Fruit fly (Drosophila melanogaster) whole organism, embryonic: ENCODE results near the gene CG6830.

ENCODE experiments used
- Atf3 ChIP-seq: fragments of 200-800 bp; sonication (Bioruptor generic); optimal IDR thresholded peaks from 3 replicates; lab custom pipeline; 2016; ENCODE audit warnings: missing biosample characterization, missing genetic modification characterization
- BEAF-32 ChIP-seq: fragments of 200-800 bp; sonication (Bioruptor generic); optimal IDR thresholded peaks from 3 replicates; lab custom pipeline; 2017; ENCODE audit warnings: missing biosample characterization, missing genetic modification characterization, mild to moderate bottlenecking, moderate library complexity, missing genetic modification reagents
- CG10565 ChIP-seq: fragments of 200-800 bp; sonication (Bioruptor generic); optimal IDR thresholded peaks from 3 replicates; lab custom pipeline; 2016; ENCODE audit warnings: missing biosample characterization, mild to moderate bottlenecking, missing genetic modification characterization
- CG11247 ChIP-seq: fragments of 200-800 bp; sonication (Bioruptor generic); IDR thresholded peaks from 2 replicates; pipeline ENCODE4 v1.3.6; 2022; ENCODE audit warnings: missing biosample characterization, missing genetic modification characterization
- CG12071 ChIP-seq: fragments of 200-800 bp; sonication (Bioruptor generic); optimal IDR thresholded peaks from 3 replicates; lab custom pipeline; 2018; ENCODE audit warnings: missing biosample characterization, mild to moderate bottlenecking, missing genetic modification characterization
- CG12942 ChIP-seq: fragments of 200-800 bp; sonication (Bioruptor generic); optimal IDR thresholded peaks from 3 replicates; lab custom pipeline; 2016; ENCODE audit warnings: missing biosample characterization, missing genetic modification characterization
- CG13123 ChIP-seq: fragments of 200-800 bp; sonication (Bioruptor generic); optimal IDR thresholded peaks from 2 replicates; lab custom pipeline; 2016; ENCODE audit warnings: missing biosample characterization, missing genetic modification characterization
- CG13287 ChIP-seq: fragments of 200-800 bp; sonication (Bioruptor generic); IDR thresholded peaks from 2 replicates; pipeline ENCODE4 v1.3.6; 2022; ENCODE audit warnings: missing biosample characterization, missing genetic modification characterization; ENCODE audit not compliant: partially characterized antibody
- CG13424 ChIP-seq: fragments of 200-800 bp; sonication (Bioruptor generic); optimal IDR thresholded peaks from 2 replicates; lab custom pipeline; 2019; ENCODE audit warnings: missing biosample characterization, mild to moderate bottlenecking, missing genetic modification characterization, moderate library complexity
- CG15696 ChIP-seq: fragments of 200-800 bp; sonication (Bioruptor generic); optimal IDR thresholded peaks from 2 replicates; lab custom pipeline; 2019; ENCODE audit warnings: missing biosample characterization, mild to moderate bottlenecking, missing genetic modification characterization, moderate library complexity
- CG17829 ChIP-seq: fragments of 200-800 bp; optimal IDR thresholded peaks from 2 replicates; lab custom pipeline; 2019; ENCODE audit warnings: missing biosample characterization, mild to moderate bottlenecking, missing genetic modification characterization, moderate library complexity
- CG34376 ChIP-seq: fragments of 200-800 bp; sonication (Bioruptor generic); optimal IDR thresholded peaks from 2 replicates; lab custom pipeline; 2018; ENCODE audit warnings: missing biosample characterization, mild to moderate bottlenecking, missing genetic modification characterization
- CG4404 ChIP-seq: fragments of 200-800 bp; sonication (Bioruptor generic); IDR thresholded peaks from 2 replicates; pipeline ENCODE4 v1.3.6; 2022; ENCODE audit warnings: missing biosample characterization, missing genetic modification characterization
- CG5953 ChIP-seq: fragments of 200-800 bp; sonication (Bioruptor generic); IDR thresholded peaks from 2 replicates; pipeline ENCODE4 v1.3.6; 2022; ENCODE audit warnings: missing biosample characterization, missing genetic modification characterization
- CG6791 ChIP-seq: fragments of 200-800 bp; sonication (Bioruptor generic); IDR thresholded peaks from 3 replicates; pipeline ENCODE4 v1.3.6; 2022; ENCODE audit warnings: missing biosample characterization, missing genetic modification characterization; ENCODE audit not compliant: partially characterized antibody
- CG7357 ChIP-seq: fragments of 200-800 bp; sonication (Bioruptor generic); IDR thresholded peaks from 3 replicates; pipeline ENCODE4 v1.3.6; 2022; ENCODE audit warnings: missing biosample characterization, missing genetic modification characterization
- CG8924 ChIP-seq: fragments of 200-800 bp; optimal IDR thresholded peaks from 3 replicates; lab custom pipeline; 2019; ENCODE audit warnings: missing biosample characterization, mild to moderate bottlenecking, missing genetic modification characterization, moderate library complexity
- Camta ChIP-seq: fragments of 200-800 bp; sonication (Bioruptor generic); optimal IDR thresholded peaks from 2 replicates; lab custom pipeline; 2016; ENCODE audit warnings: missing biosample characterization, missing genetic modification characterization
- Chrac-16 ChIP-seq: fragments of 200-800 bp; sonication (Bioruptor generic); optimal IDR thresholded peaks from 3 replicates; lab custom pipeline; 2016; ENCODE audit warnings: missing biosample characterization, missing genetic modification characterization
- CkIIα-i1 ChIP-seq: fragments of 200-800 bp; sonication (Bioruptor generic); IDR thresholded peaks from 2 replicates; pipeline ENCODE4 v1.3.6; 2022; ENCODE audit warnings: missing biosample characterization, missing genetic modification characterization
- Dip2 ChIP-seq: fragments of 200-800 bp; sonication (Bioruptor generic); IDR thresholded peaks from 2 replicates; pipeline ENCODE4 v1.3.6; 2022; ENCODE audit warnings: missing biosample characterization, missing genetic modification characterization
- E2f1 ChIP-seq: fragments of 200-800 bp; sonication (Bioruptor generic); IDR thresholded peaks from 2 replicates; pipeline ENCODE4 v1.3.6; 2022; ENCODE audit warnings: missing biosample characterization, missing genetic modification characterization
- Elba2 ChIP-seq: fragments of 200-800 bp; sonication (Bioruptor generic); optimal IDR thresholded peaks from 3 replicates; lab custom pipeline; 2016; ENCODE audit warnings: missing biosample characterization, missing genetic modification characterization
- Fer3 ChIP-seq: fragments of 200-800 bp; sonication (Bioruptor generic); optimal IDR thresholded peaks from 2 replicates; lab custom pipeline; 2018; ENCODE audit warnings: missing biosample characterization, mild to moderate bottlenecking, missing genetic modification characterization, moderate library complexity
- Hmr ChIP-seq: fragments of 200-800 bp; sonication (Bioruptor generic); optimal IDR thresholded peaks from 3 replicates; lab custom pipeline; 2017; ENCODE audit warnings: mild to moderate bottlenecking, missing biosample characterization, missing genetic modification reagents, missing genetic modification characterization
- Hr51 ChIP-seq, 2 experiments: fragments of 200-800 bp; sonication (Bioruptor generic); optimal IDR thresholded peaks; 2 replicates in 1 of 2; 3 replicates in 1 of 2; lab custom pipeline; 2016 to 2018; ENCODE audit warnings: missing biosample characterization in 2 of 2, missing genetic modification characterization in 2 of 2, mild to moderate bottlenecking in 1 of 2, moderate library complexity in 1 of 2
- MESR4 ChIP-seq: fragments of 200-800 bp; sonication (Bioruptor generic); optimal IDR thresholded peaks from 2 replicates; lab custom pipeline; 2018; ENCODE audit warnings: missing biosample characterization, mild to moderate bottlenecking, missing genetic modification characterization, moderate library complexity
- Oaz ChIP-seq: fragments of 200-800 bp; sonication (Bioruptor generic); IDR thresholded peaks from 2 replicates; pipeline ENCODE4 v1.3.6; 2022; ENCODE audit warnings: missing biosample characterization, missing genetic modification characterization
- ara ChIP-seq: fragments of 200-800 bp; sonication (Bioruptor generic); IDR thresholded peaks from 2 replicates; pipeline ENCODE4 v1.3.6; 2022; ENCODE audit warnings: missing biosample characterization, missing genetic modification characterization
- cas ChIP-seq: fragments of 200-800 bp; sonication (Bioruptor generic); IDR thresholded peaks from 2 replicates; pipeline ENCODE4 v1.3.6; 2022; ENCODE audit warnings: missing biosample characterization, missing genetic modification characterization
- cato ChIP-seq: fragments of 200-800 bp; sonication (Bioruptor generic); optimal IDR thresholded peaks from 2 replicates; lab custom pipeline; 2016; ENCODE audit warnings: missing biosample characterization, missing genetic modification characterization, borderline replicate concordance
- dan ChIP-seq: fragments of 200-800 bp; sonication (Bioruptor generic); IDR thresholded peaks from 2 replicates; pipeline ENCODE4 v1.3.6; 2022; ENCODE audit warnings: missing biosample characterization, missing genetic modification characterization
- emc ChIP-seq: fragments of 200-800 bp; sonication (Bioruptor generic); optimal IDR thresholded peaks from 2 replicates; lab custom pipeline; 2016; ENCODE audit warnings: missing biosample characterization, missing genetic modification characterization
- eve ChIP-seq, 2 experiments: fragments of >200 bp; optimal IDR thresholded peaks; 2 replicates each; lab custom pipeline; 2017; ENCODE audit warnings: missing biosample characterization in 2 of 2, missing genetic modification characterization in 2 of 2
- fd3F ChIP-seq: fragments of 200-800 bp; sonication (Bioruptor generic); optimal IDR thresholded peaks from 2 replicates; lab custom pipeline; 2018; ENCODE audit warnings: missing biosample characterization, mild to moderate bottlenecking, missing genetic modification characterization, moderate library complexity
- her ChIP-seq: fragments of 200-800 bp; sonication (Bioruptor generic); optimal IDR thresholded peaks from 2 replicates; lab custom pipeline; 2016; ENCODE audit warnings: missing biosample characterization, missing genetic modification characterization
- jing ChIP-seq: fragments of 200-800 bp; sonication (Bioruptor generic); optimal IDR thresholded peaks from 2 replicates; lab custom pipeline; 2018; ENCODE audit warnings: missing biosample characterization, mild to moderate bottlenecking, missing genetic modification characterization
- mld ChIP-seq: fragments of 200-800 bp; sonication (Bioruptor generic); IDR thresholded peaks from 3 replicates; pipeline ENCODE4 v1.3.6; 2022; ENCODE audit warnings: missing biosample characterization, missing genetic modification characterization; ENCODE audit not compliant: partially characterized antibody
- prd ChIP-seq, 3 experiments: fragments of >200 bp in 2 of 3; fragments of 200-800 bp in 1 of 3; sonication (Bioruptor generic) in 1 of 3; optimal IDR thresholded peaks in 2 of 3; IDR thresholded peaks in 1 of 3; 2 replicates in 2 of 3; 3 replicates in 1 of 3; pipeline versions ENCODE4 v1.3.6 to Lab custom; 2017 to 2022; ENCODE audit warnings: missing biosample characterization in 1 of 3, missing genetic modification characterization in 1 of 3
- row ChIP-seq: fragments of 200-800 bp; sonication (Bioruptor generic); IDR thresholded peaks from 3 replicates; pipeline ENCODE4 v1.3.6; 2022; ENCODE audit warnings: missing biosample characterization, missing genetic modification characterization
- sc ChIP-seq, 3 experiments: fragments of >200 bp in 2 of 3; fragments of 200-800 bp in 1 of 3; sonication (Bioruptor generic) in 1 of 3; optimal IDR thresholded peaks; 2 replicates in 2 of 3; 3 replicates in 1 of 3; lab custom pipeline; 2017; ENCODE audit warnings: mild to moderate bottlenecking in 1 of 3, missing biosample characterization in 1 of 3, missing genetic modification characterization in 1 of 3, missing genetic modification reagents in 1 of 3
- shn ChIP-seq: fragments of 200-800 bp; sonication (Bioruptor generic); optimal IDR thresholded peaks from 3 replicates; lab custom pipeline; 2016; ENCODE audit warnings: missing biosample characterization, missing genetic modification characterization
- slou ChIP-seq: fragments of 200-800 bp; sonication (Bioruptor generic); optimal IDR thresholded peaks from 3 replicates; lab custom pipeline; 2016; ENCODE audit warnings: missing biosample characterization, missing genetic modification characterization
- sob ChIP-seq: fragments of 200-800 bp; sonication (Bioruptor generic); IDR thresholded peaks from 2 replicates; pipeline ENCODE4 v1.3.6; 2022; ENCODE audit warnings: missing biosample characterization, missing genetic modification characterization
- sqz ChIP-seq: fragments of 200-800 bp; sonication (Bioruptor generic); optimal IDR thresholded peaks from 3 replicates; lab custom pipeline; 2018; ENCODE audit warnings: missing biosample characterization, mild to moderate bottlenecking, missing genetic modification characterization
- stc ChIP-seq: fragments of 200-800 bp; sonication (Bioruptor generic); IDR thresholded peaks from 2 replicates; pipeline ENCODE4 v1.3.6; 2022; ENCODE audit warnings: missing biosample characterization, missing genetic modification characterization
- vfl ChIP-seq: fragments of 200-800 bp; sonication (Bioruptor generic); optimal IDR thresholded peaks from 2 replicates; lab custom pipeline; 2016; ENCODE audit warnings: missing biosample characterization, missing genetic modification characterization
- wek ChIP-seq: fragments of 200-800 bp; sonication (Bioruptor generic); optimal IDR thresholded peaks from 3 replicates; lab custom pipeline; 2018; ENCODE audit warnings: missing biosample characterization, mild to moderate bottlenecking, missing genetic modification characterization, moderate library complexity
- wor ChIP-seq: fragments of 200-800 bp; sonication (Bioruptor generic); IDR thresholded peaks from 2 replicates; pipeline ENCODE4 v1.3.6; 2022; ENCODE audit warnings: missing biosample characterization, missing genetic modification characterization
- z ChIP-seq: fragments of 200-800 bp; sonication (Bioruptor generic); IDR thresholded peaks from 3 replicates; pipeline ENCODE4 v1.3.6; 2022; ENCODE audit warnings: missing biosample characterization, missing genetic modification characterization

The CG6830 gene

dm6 chr3R:11661712-11662111 is 22.4 kb downstream of the CG6830 start (continued):
- TF ChIP-seq row (GFP tag; lab: Robert Waterston, UW) (peak; percentile 64), Fer3 (peak; percentile 55), CG12942 (GFP tag; lab: Kevin White, UChicago) (no peak), sob (peak; percentile 58; the same call in 1 of the 2 replicates), cato (GFP tag; lab: Kevin White, UChicago) (no peak), Hr51 (GFP tag; optimal IDR thresholded peaks at IDR 0.05; lab: Kevin White, UChicago) (peak in 1 of 2 experiments; percentile 84), mld (GFP tag; lab: Robert Waterston, UW) (no peak), CkIIα-i1 (no peak), CG7357 (GFP tag; lab: Robert Waterston, UW) (peak; percentile 44; the same call in 2 of the 3 replicates), stc (GFP tag; lab: Robert Waterston, UW) (peak; percentile 40; the same call in 1 of the 2 replicates), BEAF-32 (no peak), CG13424 (tag; lab: Kevin White, UChicago) (peak; percentile 70), E2f1 (GFP tag; lab: Robert Waterston, UW) (peak; percentile 23; the same call in 1 of the 2 replicates), wor (GFP tag; lab: Robert Waterston, UW) (no peak), Chrac-16 (GFP tag; lab: Kevin White, UChicago) (peak; percentile 7), CG17829 (peak; percentile 54), ara (no peak), CG5953 (no peak), Camta (GFP tag; lab: Kevin White, UChicago) (no peak), jing (GFP tag; lab: Kevin White, UChicago) (no peak), sqz (GFP tag; lab: Kevin White, UChicago) (peak; percentile 3), CG4404 (no peak), CG6791 (GFP tag; lab: Robert Waterston, UW) (no peak), CG15696 (tag; lab: Kevin White, UChicago) (no peak), dan (GFP tag; lab: Robert Waterston, UW) (no peak), vfl (GFP tag; lab: Kevin White, UChicago) (no peak), eve (GFP tag; optimal IDR thresholded peaks at IDR 0.05; lab: Kevin White, UChicago) (no peak), fd3F (GFP tag; lab: Kevin White, UChicago) (peak; percentile 20), CG8924 (tag; lab: Kevin White, UChicago) (peak; percentile 64), Hmr (GFP tag; lab: Kevin White, UChicago) (peak; percentile 5), sc (optimal IDR thresholded peaks at IDR 0.05; lab: Kevin White, UChicago) (no peak), sc (GFP tag; optimal IDR thresholded peaks at IDR 0.05; lab: Kevin White, UChicago) (no peak), CG12071 (GFP tag; lab: Kevin White, UChicago) (peak; percentile 54), Oaz (0 out of 2 replicates have a peak, but pooled peaks have one; percentile 34), cas (GFP tag; lab: Robert Waterston, UW) (no peak), wek (GFP tag; lab: Kevin White, UChicago) (no peak), Atf3 (GFP tag; lab: Kevin White, UChicago) (no peak), her (GFP tag; lab: Kevin White, UChicago) (no peak), slou (GFP tag; lab: Kevin White, UChicago) (no peak), MESR4 (GFP tag; lab: Kevin White, UChicago) (no peak), CG13287 (no peak), Dip2 (GFP tag; lab: Robert Waterston, UW) (no peak), CG10565 (GFP tag; lab: Kevin White, UChicago) (no peak), shn (GFP tag; lab: Kevin White, UChicago) (no peak), CG13123 (no peak), z (GFP tag; lab: Robert Waterston, UW) (no peak), Elba2 (GFP tag; lab: Kevin White, UChicago) (no peak), emc (GFP tag; lab: Kevin White, UChicago) (no peak), CG34376 (GFP tag; lab: Kevin White, UChicago) (no peak), prd (optimal IDR thresholded peaks at IDR 0.05; lab: Kevin White, UChicago) (no peak), prd (GFP tag; IDR thresholded peaks at IDR 0.05; lab: Robert Waterston, UW) (peak; percentile 44; the same call in 2 of the 3 replicates), CG11247 (no peak)
